Worm (Caenorhabditis elegans) whole organism, L4 larva: ENCODE data around the gene F29B9.1.

ENCODE experiments used
- F10B5.3 ChIP-seq: sonication (generic microtip); optimal IDR thresholded peaks from 2 replicates; lab custom pipeline; 2016; ENCODE audit warnings: mild to moderate bottlenecking, missing genetic modification characterization, missing compliant biosample characterization
- F37D6.2 ChIP-seq: sonication (generic microtip); optimal IDR thresholded peaks from 2 replicates; lab custom pipeline; 2016; ENCODE audit warnings: mild to moderate bottlenecking, missing genetic modification characterization, missing compliant biosample characterization
- F44E2.7 ChIP-seq: fragments of 200-800 bp; sonication (Bioruptor generic); IDR thresholded peaks from 2 replicates; pipeline ENCODE4 v2.1.2; 2022; ENCODE audit warnings: missing genetic modification characterization, missing compliant biosample characterization
- F49E8.2 ChIP-seq: sonication (generic microtip); optimal IDR thresholded peaks from 2 replicates; lab custom pipeline; 2016; ENCODE audit warnings: missing compliant biosample characterization, mild to moderate bottlenecking, missing genetic modification characterization, borderline replicate concordance
- T20F7.1 ChIP-seq: fragments of 200-800 bp; sonication (Bioruptor generic); optimal IDR thresholded peaks from 2 replicates; lab custom pipeline; 2018; ENCODE audit warnings: mild to moderate bottlenecking, missing genetic modification characterization, missing compliant biosample characterization
- Y5F2A.4 ChIP-seq: fragments of 200-800 bp; sonication (Bioruptor generic); optimal IDR thresholded peaks from 2 replicates; lab custom pipeline; 2018; ENCODE audit warnings: mild to moderate bottlenecking, missing genetic modification characterization, missing compliant biosample characterization
- Y75B8A.6 ChIP-seq: fragments of 200-800 bp; sonication (Bioruptor generic); IDR thresholded peaks from 2 replicates; pipeline ENCODE4 v1.3.6; 2022; ENCODE audit warnings: missing genetic modification reagents, missing genetic modification characterization, missing compliant biosample characterization
- attf-4 ChIP-seq: sonication (generic microtip); optimal IDR thresholded peaks from 3 replicates; lab custom pipeline; 2017; ENCODE audit warnings: missing biosample characterization, missing genetic modification characterization
- ceh-28 ChIP-seq: fragments of 150-350 bp; optimal IDR thresholded peaks from 2 replicates; lab custom pipeline; 2014; ENCODE audit warnings: missing biosample characterization, missing genetic modification reagents, missing genetic modification characterization
- ceh-32 ChIP-seq: sonication (generic microtip); optimal IDR thresholded peaks from 2 replicates; lab custom pipeline; 2016; ENCODE audit warnings: mild to moderate bottlenecking, missing genetic modification characterization, missing compliant biosample characterization; ENCODE audit not compliant: poor library complexity
- cey-2 ChIP-seq: sonication (generic microtip); optimal IDR thresholded peaks from 3 replicates; lab custom pipeline; 2017; ENCODE audit warnings: missing genetic modification characterization, mild to moderate bottlenecking, missing compliant biosample characterization, antibody characterized with exemption, borderline replicate concordance; ENCODE audit not compliant: insufficient read depth
- daf-16 ChIP-seq, 3 experiments: sonication (generic microtip); optimal IDR thresholded peaks; 2 replicates each; lab custom pipeline; 2016 to 2017; ENCODE audit warnings: missing genetic modification characterization in 3 of 3, missing genetic modification reagents in 3 of 3, mild to moderate bottlenecking in 2 of 3, missing compliant biosample characterization in 2 of 3, missing biosample characterization in 1 of 3, moderate library complexity in 1 of 3
- daf-19 ChIP-seq: fragments of 200-800 bp; sonication (Bioruptor generic); conservative IDR thresholded peaks from 2 replicates; pipeline ENCODE4 v1.3.6; 2022; ENCODE audit warnings: missing genetic modification characterization, missing compliant biosample characterization
- daf-8 ChIP-seq: fragments of 200-800 bp; sonication (Bioruptor generic); IDR thresholded peaks from 2 replicates; pipeline ENCODE4 v1.3.6; 2022; ENCODE audit warnings: missing genetic modification characterization, missing compliant biosample characterization
- dpl-1 ChIP-seq: fragments of 150-350 bp; optimal IDR thresholded peaks from 2 replicates; lab custom pipeline; 2014; ENCODE audit warnings: missing biosample characterization, missing genetic modification reagents, missing genetic modification characterization
- duxl-1 ChIP-seq: sonication (generic microtip); optimal IDR thresholded peaks from 2 replicates; lab custom pipeline; 2016; ENCODE audit warnings: mild to moderate bottlenecking, missing genetic modification characterization, moderate library complexity, missing compliant biosample characterization; ENCODE audit not compliant: poor library complexity
- dve-1 ChIP-seq: sonication (generic microtip); optimal IDR thresholded peaks from 2 replicates; lab custom pipeline; 2017; ENCODE audit warnings: antibody characterized with exemption, mild to moderate bottlenecking, missing genetic modification characterization, missing compliant biosample characterization; ENCODE audit not compliant: insufficient read depth
- egl-27 ChIP-seq: sonication (generic microtip); optimal IDR thresholded peaks from 3 replicates; lab custom pipeline; 2017; ENCODE audit warnings: missing biosample characterization, missing genetic modification reagents, missing genetic modification characterization
- fos-1 ChIP-seq: fragments of 150-350 bp; optimal IDR thresholded peaks from 2 replicates; lab custom pipeline; 2014; ENCODE audit warnings: missing biosample characterization, missing genetic modification characterization
- gei-8 ChIP-seq: fragments of 200-800 bp; sonication (Bioruptor generic); optimal IDR thresholded peaks from 2 replicates; lab custom pipeline; 2018; ENCODE audit warnings: mild to moderate bottlenecking, missing genetic modification characterization, missing compliant biosample characterization
- hlh-11 ChIP-seq: fragments of 200-800 bp; sonication (Bioruptor generic); optimal IDR thresholded peaks from 2 replicates; lab custom pipeline; 2018; ENCODE audit warnings: mild to moderate bottlenecking, missing genetic modification characterization, missing compliant biosample characterization
- jun-1 ChIP-seq: fragments of 150-350 bp; optimal IDR thresholded peaks from 2 replicates; lab custom pipeline; 2014; ENCODE audit warnings: missing biosample characterization, missing genetic modification reagents, missing genetic modification characterization
- lin-15B ChIP-seq: fragments of 150-350 bp; sonication (generic microtip); optimal IDR thresholded peaks from 3 replicates; lab custom pipeline; 2014; ENCODE audit warnings: missing biosample characterization, missing genetic modification characterization
- lin-39 ChIP-seq: fragments of 150-350 bp; optimal IDR thresholded peaks from 2 replicates; lab custom pipeline; 2014; ENCODE audit warnings: missing biosample characterization, missing genetic modification reagents, missing genetic modification characterization
- lir-3 ChIP-seq: sonication (generic microtip); optimal IDR thresholded peaks from 2 replicates; lab custom pipeline; 2016; ENCODE audit warnings: mild to moderate bottlenecking, missing genetic modification characterization, missing compliant biosample characterization
- lsy-2 ChIP-seq, 2 experiments: fragments of 150-350 bp in 1 of 2; sonication (generic microtip) in 1 of 2; optimal IDR thresholded peaks; 2 replicates each; lab custom pipeline; 2014 to 2017; ENCODE audit warnings: missing biosample characterization in 2 of 2, missing genetic modification characterization in 2 of 2
- mdl-1 ChIP-seq, 2 experiments: fragments of 150-350 bp in 1 of 2; sonication (generic microtip) in 1 of 2; optimal IDR thresholded peaks; 2 replicates each; lab custom pipeline; 2014 to 2017; ENCODE audit warnings: missing biosample characterization in 2 of 2, missing genetic modification characterization in 2 of 2
- mdt-29 ChIP-seq: fragments of 200-800 bp; sonication (Bioruptor generic); IDR thresholded peaks from 2 replicates; pipeline ENCODE4 v1.3.6; 2022; ENCODE audit warnings: missing genetic modification reagents, missing genetic modification characterization, missing compliant biosample characterization
- mep-1 ChIP-seq: fragments of 150-350 bp; sonication (generic microtip); optimal IDR thresholded peaks from 3 replicates; lab custom pipeline; 2014; ENCODE audit warnings: missing biosample characterization, missing genetic modification characterization
- mes-2 ChIP-seq: sonication (generic microtip); optimal IDR thresholded peaks from 2 replicates; lab custom pipeline; 2016; ENCODE audit warnings: missing genotype, mild to moderate bottlenecking, missing genetic modification characterization, missing compliant biosample characterization; ENCODE audit not compliant: poor library complexity, severe bottlenecking
- nhr-102 ChIP-seq: sonication (generic microtip); optimal IDR thresholded peaks from 2 replicates; lab custom pipeline; 2016; ENCODE audit warnings: mild to moderate bottlenecking, missing genetic modification characterization, moderate library complexity, missing compliant biosample characterization
- nhr-28 ChIP-seq: fragments of 150-350 bp; optimal IDR thresholded peaks from 2 replicates; lab custom pipeline; 2014; ENCODE audit warnings: missing biosample characterization, missing genetic modification characterization
- nhr-41 ChIP-seq: fragments of 200-800 bp; sonication (Bioruptor generic); IDR thresholded peaks from 2 replicates; pipeline ENCODE4 v1.3.6; 2022; ENCODE audit warnings: missing genetic modification reagents, missing genetic modification characterization, missing compliant biosample characterization
- nhr-42 ChIP-seq: fragments of 200-800 bp; sonication (Bioruptor generic); IDR thresholded peaks from 2 replicates; pipeline ENCODE4 v1.3.6; 2022; ENCODE audit warnings: missing genetic modification characterization, missing compliant biosample characterization
- nhr-76 ChIP-seq: fragments of 150-350 bp; optimal IDR thresholded peaks from 2 replicates; lab custom pipeline; 2014; ENCODE audit warnings: missing biosample characterization, missing genetic modification characterization
- pha-4 ChIP-seq, 2 experiments: fragments of 150-350 bp in 1 of 2; fragments of 200-800 bp in 1 of 2; sonication (Bioruptor generic) in 1 of 2; IDR thresholded peaks in 1 of 2; optimal IDR thresholded peaks in 1 of 2; 2 replicates each; pipeline versions ENCODE4 v1.3.6 to Lab custom; 2014 to 2022; ENCODE audit warnings: missing genetic modification characterization in 2 of 2, missing genetic modification reagents in 2 of 2, missing biosample characterization in 1 of 2, missing compliant biosample characterization in 1 of 2
- rbr-2 ChIP-seq: sonication (generic microtip); optimal IDR thresholded peaks from 2 replicates; lab custom pipeline; 2016; ENCODE audit warnings: missing genotype, missing genetic modification characterization, missing compliant biosample characterization
- sdz-12 ChIP-seq: fragments of 200-800 bp; sonication (Bioruptor generic); optimal IDR thresholded peaks from 2 replicates; lab custom pipeline; 2018; ENCODE audit warnings: mild to moderate bottlenecking, missing genetic modification characterization, missing compliant biosample characterization
- set-16 ChIP-seq: fragments of 200-800 bp; sonication (Bioruptor generic); IDR thresholded peaks from 2 replicates; pipeline ENCODE4 v1.3.6; 2022; ENCODE audit warnings: missing genetic modification reagents, missing genetic modification characterization, missing compliant biosample characterization
- skn-1 ChIP-seq: fragments of 150-350 bp; optimal IDR thresholded peaks from 2 replicates; lab custom pipeline; 2014; ENCODE audit warnings: missing biosample characterization, missing genetic modification characterization
- snpc-1.2 ChIP-seq: fragments of 200-800 bp; sonication (Bioruptor generic); IDR thresholded peaks from 2 replicates; pipeline ENCODE4 v1.3.6; 2022; ENCODE audit warnings: missing genetic modification reagents, missing genetic modification characterization, missing compliant biosample characterization
- snpc-4 ChIP-seq: fragments of 150-350 bp; optimal IDR thresholded peaks from 2 replicates; lab custom pipeline; 2014; ENCODE audit warnings: missing biosample characterization, missing genetic modification characterization
- spr-1 ChIP-seq: sonication (generic microtip); optimal IDR thresholded peaks from 2 replicates; lab custom pipeline; 2016; ENCODE audit warnings: mild to moderate bottlenecking, missing genetic modification characterization, missing compliant biosample characterization
- spr-3 ChIP-seq: fragments of 200-800 bp; sonication (Bioruptor generic); optimal IDR thresholded peaks from 2 replicates; lab custom pipeline; 2018; ENCODE audit warnings: mild to moderate bottlenecking, missing genetic modification characterization, missing compliant biosample characterization
- tag-97 ChIP-seq: fragments of 200-800 bp; sonication (Bioruptor generic); IDR thresholded peaks from 2 replicates; pipeline ENCODE4 v1.3.6; 2022; ENCODE audit warnings: missing genetic modification characterization, missing compliant biosample characterization
- unc-130 ChIP-seq: sonication (generic microtip); optimal IDR thresholded peaks from 2 replicates; lab custom pipeline; 2016; ENCODE audit warnings: missing genetic modification reagents, missing genetic modification characterization, missing compliant biosample characterization
- zfp-2 ChIP-seq: sonication (generic microtip); optimal IDR thresholded peaks from 2 replicates; lab custom pipeline; 2016; ENCODE audit warnings: mild to moderate bottlenecking, missing genetic modification characterization, missing compliant biosample characterization
- zfp-3 ChIP-seq: fragments of 200-800 bp; sonication (Bioruptor generic); conservative IDR thresholded peaks from 2 replicates; pipeline ENCODE4 v1.3.6; 2022; ENCODE audit warnings: missing genetic modification reagents, missing genetic modification characterization, missing compliant biosample characterization
- zip-11 ChIP-seq: fragments of 200-800 bp; sonication (Bioruptor generic); IDR thresholded peaks from 2 replicates; pipeline ENCODE4 v1.3.6; 2022; ENCODE audit warnings: missing genetic modification characterization, missing compliant biosample characterization
- ztf-7 ChIP-seq: fragments of 150-350 bp; optimal IDR thresholded peaks from 2 replicates; lab custom pipeline; 2014; ENCODE audit warnings: missing biosample characterization, missing genetic modification characterization

F29B9.1 gene

DNA sequence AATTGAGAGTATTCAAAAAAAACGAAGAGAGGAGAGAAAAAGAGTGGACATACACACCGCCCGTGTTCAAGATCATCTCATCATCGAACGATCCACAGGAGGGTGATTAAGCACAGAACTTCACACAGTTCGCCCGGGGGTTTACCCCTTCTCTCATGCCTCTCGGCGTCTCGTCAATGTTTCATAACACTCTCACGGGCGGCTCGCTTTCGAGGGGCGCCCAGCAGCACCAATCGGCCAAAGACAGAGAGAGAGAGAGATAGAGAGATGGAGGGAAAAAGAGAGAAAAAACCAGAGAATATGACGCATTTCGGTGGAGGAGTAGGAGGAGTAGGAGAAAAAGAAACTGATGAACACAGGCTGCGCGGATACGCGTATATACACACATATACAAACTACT lies 40.0 kb downstream of the F29B9.1 start (continued):
- no peak for TF ChIP-seq lir-3 (tag; lab: Kevin White, UChicago)
- TF ChIP-seq jun-1 (tag; lab: Kevin White, UChicago), result no peak
- peak; percentile 59 for TF ChIP-seq dve-1 (tag; lab: Kevin White, UChicago)
- TF ChIP-seq snpc-1.2 (GFP tag; lab: Robert Waterston, UW), result no peak
- peak; percentile 35 for TF ChIP-seq F37D6.2 (tag; lab: Kevin White, UChicago)
- no peak for TF ChIP-seq snpc-4 (tag; lab: Kevin White, UChicago)
- no peak for TF ChIP-seq unc-130
- TF ChIP-seq zfp-2 (tag; lab: Kevin White, UChicago), result no peak
- TF ChIP-seq tag-97, result no peak
- no peak for TF ChIP-seq daf-19 (GFP tag; lab: Robert Waterston, UW)
- no peak for TF ChIP-seq ceh-32 (tag; lab: Kevin White, UChicago)
- TF ChIP-seq skn-1 (tag; lab: Kevin White, UChicago), result no peak
- no peak for TF ChIP-seq nhr-102
- no peak for TF ChIP-seq gei-8 (GFP tag; lab: Kevin White, UChicago)
- TF ChIP-seq F10B5.3 (tag; lab: Kevin White, UChicago), result no peak
- TF ChIP-seq egl-27 (tag; lab: Kevin White, UChicago), result no peak
- TF ChIP-seq nhr-41 (GFP tag; lab: Robert Waterston, UW), result no peak
- peak in 1 of 2 experiments; percentile 56 for TF ChIP-seq mdl-1 (tag; optimal IDR thresholded peaks at IDR 0.05; lab: Kevin White, UChicago)
- TF ChIP-seq cey-2 (tag; lab: Kevin White, UChicago), result no peak
- no peak for TF ChIP-seq ceh-28
- TF ChIP-seq duxl-1 (tag; lab: Kevin White, UChicago), result no peak
- peak; percentile 86 for TF ChIP-seq nhr-28
- TF ChIP-seq daf-8, result no peak
- TF ChIP-seq spr-3 (GFP tag; lab: Kevin White, UChicago), result no peak
- TF ChIP-seq fos-1 (tag; lab: Kevin White, UChicago), result no peak
- no peak for TF ChIP-seq mdt-29
- TF ChIP-seq pha-4 (GFP tag; IDR thresholded peaks at IDR 0.05; lab: Robert Waterston, UW), result 0 out of 2 replicates have a peak, but pooled peaks have one; percentile 15
- no peak for TF ChIP-seq pha-4 (tag; optimal IDR thresholded peaks at IDR 0.05; lab: Kevin White, UChicago)
- no peak for TF ChIP-seq T20F7.1 (GFP tag; lab: Kevin White, UChicago)
- TF ChIP-seq ztf-7 (tag; lab: Kevin White, UChicago), result no peak
- no peak for TF ChIP-seq attf-4 (tag; lab: Kevin White, UChicago)
- no peak for TF ChIP-seq sdz-12 (GFP tag; lab: Kevin White, UChicago)
- TF ChIP-seq mep-1, result peak; percentile 86
- no peak for TF ChIP-seq lin-15B (tag; lab: Kevin White, UChicago)
- TF ChIP-seq F44E2.7, result no peak
- peak; percentile 77 for TF ChIP-seq mes-2
- TF ChIP-seq Y5F2A.4, result no peak
- no peak for TF ChIP-seq daf-16 (GFP tag; optimal IDR thresholded peaks at IDR 0.05; lab: Kevin White, UChicago)
- peak; percentile 42 for TF ChIP-seq daf-16 (tag; optimal IDR thresholded peaks at IDR 0.05; lab: Kevin White, UChicago)
- 0 out of 2 replicates have a peak, but pooled peaks have one; percentile 48 for TF ChIP-seq nhr-42 (GFP tag; lab: Robert Waterston, UW)
- TF ChIP-seq zip-11 (GFP tag; lab: Robert Waterston, UW), result no peak
- no peak for TF ChIP-seq Y75B8A.6 (GFP tag; lab: Robert Waterston, UW)
- TF ChIP-seq lin-39, result no peak
- peak; percentile 47 to 77 for TF ChIP-seq lsy-2 (tag; optimal IDR thresholded peaks at IDR 0.05; lab: Kevin White, UChicago)
- no peak for TF ChIP-seq spr-1 (tag; lab: Kevin White, UChicago)
- TF ChIP-seq zfp-3 (GFP tag; lab: Robert Waterston, UW), result no peak
- TF ChIP-seq set-16, result peak; percentile 73
- TF ChIP-seq hlh-11, result peak; percentile 90
- peak; percentile 56 for TF ChIP-seq rbr-2 (tag; lab: Kevin White, UChicago)
- no peak for TF ChIP-seq F49E8.2 (tag; lab: Kevin White, UChicago)
- no peak for TF ChIP-seq nhr-76 (tag; lab: Kevin White, UChicago)
- peak; percentile 22 for TF ChIP-seq dpl-1 (GFP tag; lab: Kevin White, UChicago)
